Fruit fly (Drosophila melanogaster) ovary, adult (tissue): ENCODE data around the gene eRF1.

Experiments used
- CG17801 ChIP-seq: fragments of 200-800 bp; optimal IDR thresholded peaks from 2 replicates; lab custom pipeline; 2019; ENCODE audit warnings: missing biosample characterization, mild to moderate bottlenecking, missing genetic modification characterization, moderate library complexity; ENCODE audit not compliant: partially characterized antibody

The eRF1 gene

dm6 chr3L:20401026-20401912, 53.1 kb downstream of the eRF1 start, which contains the start of gene trbl:
TSS of gene trbl (minus strand) at chr3L:20401609.
- TF ChIP-seq CG17801 (GFP tag; lab: Kevin White, UChicago): peak; percentile 77

DNA sequence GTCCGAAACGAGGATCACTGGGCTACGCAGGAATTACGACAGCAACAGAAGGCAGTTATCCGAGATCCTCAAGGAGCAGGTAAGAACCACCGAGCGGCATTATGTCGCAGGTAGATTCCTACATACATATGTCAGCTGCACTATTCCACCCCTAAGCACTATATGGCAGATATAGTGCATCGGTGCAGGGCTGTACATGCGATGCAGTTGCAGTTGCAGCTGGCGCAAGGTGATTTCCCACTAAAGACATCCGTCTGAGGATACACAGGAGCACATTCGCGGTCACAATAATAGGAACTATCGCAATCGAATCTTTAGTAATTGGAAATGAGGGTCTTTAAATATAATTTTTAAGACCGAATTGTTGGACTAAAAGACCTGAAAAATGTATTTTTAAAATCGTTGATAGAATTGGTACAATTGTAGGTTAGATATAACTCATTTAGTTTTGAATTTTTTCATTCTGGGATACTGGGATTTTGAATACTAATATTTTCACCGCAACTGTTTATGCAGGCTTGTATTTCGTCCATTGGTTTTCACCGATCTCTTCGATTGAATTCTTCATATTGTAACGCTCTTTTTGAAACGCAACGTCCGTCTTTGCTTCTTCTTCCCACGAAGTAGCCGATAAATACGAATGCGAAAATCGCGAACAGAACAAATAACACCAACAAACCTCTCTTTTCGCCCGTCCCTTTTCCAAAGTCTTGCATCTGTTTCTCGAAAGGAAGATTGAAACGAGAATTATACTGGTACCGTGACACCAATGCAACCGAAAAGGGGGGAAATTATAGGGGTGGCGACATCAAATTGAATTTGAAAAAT, 54.7 kb downstream of the eRF1 start:
- TF ChIP-seq CG17801 (GFP tag; lab: Kevin White, UChicago): no peak
